ENCODE assay signal across 7 fruit fly cellular contexts in genomic region chr3R:24557020-24557465, dm6.
TF ChIP-seq lines count a peak whose summit lies in the region.

No protein-coding gene starts in this region.

- TF ChIP-seq CTCF in S2 (optimal IDR thresholded peaks at IDR 0.05; lab: Kevin White, UChicago), result peak; percentile 90 to 98
- TF ChIP-seq CTCF in whole organism, embryonic (GFP tag; optimal IDR thresholded peaks at IDR 0.05; lab: Kevin White, UChicago), result peak; percentile 99

TF ChIP-seq in whole organism, 6 proteins besides CTCF, POLR2A, EP300 and RAD21:
- no peak for TF ChIP-seq usp (GFP tag; optimal IDR thresholded peaks at IDR 0.05; lab: Kevin White, UChicago)
- TF ChIP-seq CG8478 (optimal IDR thresholded peaks at IDR 0.05; lab: Kevin White, UChicago), result peak; percentile 28

TF ChIP-seq in whole organism, adult, 20 proteins besides CTCF, POLR2A, EP300 and RAD21 (continues in another document):
- TF ChIP-seq CG11617 (GFP tag; optimal IDR thresholded peaks at IDR 0.05; lab: Kevin White, UChicago) (peak; percentile 33), bab1 (GFP tag; optimal IDR thresholded peaks at IDR 0.05; lab: Kevin White, UChicago) (peak; percentile 37), cic (GFP tag; optimal IDR thresholded peaks at IDR 0.05; lab: Kevin White, UChicago) (peak; percentile 70), CG7101 (tag; optimal IDR thresholded peaks at IDR 0.05; lab: Kevin White, UChicago) (peak; percentile 47), Clk (GFP tag; optimal IDR thresholded peaks at IDR 0.05; lab: Kevin White, UChicago) (no peak), CG7045 (GFP tag; optimal IDR thresholded peaks at IDR 0.05; lab: Kevin White, UChicago) (peak; percentile 4), kay (GFP tag; lab: Kevin White, UChicago; ENCODE audit: borderline replicate concordance) (no peak), CG14711 (tag; optimal IDR thresholded peaks at IDR 0.05; lab: Kevin White, UChicago) (no peak), pad (GFP tag; optimal IDR thresholded peaks at IDR 0.05; lab: Kevin White, UChicago) (peak; percentile 59), CG1620 (GFP tag; optimal IDR thresholded peaks at IDR 0.05; lab: Kevin White, UChicago) (peak; percentile 74), toe (GFP tag; optimal IDR thresholded peaks at IDR 0.05; lab: Kevin White, UChicago) (no peak), CG5204 (GFP tag; optimal IDR thresholded peaks at IDR 0.05; lab: Kevin White, UChicago) (no peak), Hr96 (GFP tag; optimal IDR thresholded peaks at IDR 0.05; lab: Kevin White, UChicago) (no peak), cnc (optimal IDR thresholded peaks at IDR 0.05; lab: Kevin White, UChicago) (peak; percentile 55 to 78), ovo (GFP tag; optimal IDR thresholded peaks at IDR 0.05; lab: Kevin White, UChicago) (peak; percentile 23), CG33017 (tag; optimal IDR thresholded peaks at IDR 0.05; lab: Kevin White, UChicago) (no peak), Mnt (GFP tag; optimal IDR thresholded peaks at IDR 0.05; lab: Kevin White, UChicago) (peak; percentile 17), Crg-1 (GFP tag; optimal IDR thresholded peaks at IDR 0.05; lab: Kevin White, UChicago) (peak; percentile 80)

TF ChIP-seq in whole organism, embryonic, 481 proteins besides CTCF, POLR2A, EP300 and RAD21 (continues in another document):
- TF ChIP-seq ssp (GFP tag; IDR thresholded peaks at IDR 0.05; lab: Robert Waterston, UW) (peak; percentile 65), CG9817 (tag; optimal IDR thresholded peaks at IDR 0.05; lab: Kevin White, UChicago) (peak; percentile 44), CG33213 (GFP tag; optimal IDR thresholded peaks at IDR 0.05; lab: Kevin White, UChicago) (peak; percentile 82), NC2β (GFP tag; optimal IDR thresholded peaks at IDR 0.05; lab: Kevin White, UChicago) (peak; percentile 69), CG17829 (tag; optimal IDR thresholded peaks at IDR 0.05; lab: Kevin White, UChicago) (peak; percentile 70), CG12071 (GFP tag; optimal IDR thresholded peaks at IDR 0.05; lab: Kevin White, UChicago) (no peak), klu (GFP tag; IDR thresholded peaks at IDR 0.05; lab: Robert Waterston, UW) (0 out of 2 replicates have a peak, but pooled peaks have one; percentile 15), D19A (tag; optimal IDR thresholded peaks at IDR 0.05; lab: Kevin White, UChicago) (peak; percentile 36), ab (GFP tag; optimal IDR thresholded peaks at IDR 0.05; lab: Kevin White, UChicago) (peak; percentile 24), sisA (GFP tag; IDR thresholded peaks at IDR 0.05; lab: Robert Waterston, UW) (peak; percentile 68), CG16779 (GFP tag; IDR thresholded peaks at IDR 0.05; lab: Robert Waterston, UW) (peak; percentile 72; the same call in 1 of the 2 replicates), CG5953 (GFP tag; IDR thresholded peaks at IDR 0.05; lab: Robert Waterston, UW) (peak; percentile 48; the same call in 1 of the 2 replicates), NC2α (GFP tag; optimal IDR thresholded peaks at IDR 0.05; lab: Kevin White, UChicago) (no peak), croc (GFP tag; conservative IDR thresholded peaks at IDR 0.05; lab: Robert Waterston, UW) (no peak; the same call in 2 of the 3 replicates), CG18599 (GFP tag; optimal IDR thresholded peaks at IDR 0.05; lab: Kevin White, UChicago) (no peak), sd (tag; optimal IDR thresholded peaks at IDR 0.05; lab: Kevin White, UChicago) (no peak), NFAT (GFP tag; IDR thresholded peaks at IDR 0.05; lab: Robert Waterston, UW) (peak; percentile 94)

TF ChIP-seq in whole organism, prepupa, 60 proteins besides CTCF, POLR2A, EP300 and RAD21 (continues in another document):
- TF ChIP-seq CG31627 (GFP tag; optimal IDR thresholded peaks at IDR 0.05; lab: Kevin White, UChicago) (peak; percentile 79), Gug (GFP tag; IDR thresholded peaks at IDR 0.05; lab: Robert Waterston, UW) (no peak), CG6163 (GFP tag; IDR thresholded peaks at IDR 0.05; lab: Robert Waterston, UW) (no peak), lz (GFP tag; optimal IDR thresholded peaks at IDR 0.05; lab: Kevin White, UChicago) (peak; percentile 56), Met (GFP tag; optimal IDR thresholded peaks at IDR 0.05; lab: Kevin White, UChicago) (peak; percentile 63), CG8119 (GFP tag; IDR thresholded peaks at IDR 0.05; lab: Robert Waterston, UW) (no peak), CG6276 (GFP tag; optimal IDR thresholded peaks at IDR 0.05; lab: Kevin White, UChicago) (no peak), fd59A (GFP tag; optimal IDR thresholded peaks at IDR 0.05; lab: Kevin White, UChicago) (no peak), esn (GFP tag; optimal IDR thresholded peaks at IDR 0.05; lab: Kevin White, UChicago) (peak; percentile 56), achi (GFP tag; optimal IDR thresholded peaks at IDR 0.05; lab: Kevin White, UChicago) (no peak), Hr39 (GFP tag; optimal IDR thresholded peaks at IDR 0.05; lab: Kevin White, UChicago) (peak; percentile 75), cyc (GFP tag; optimal IDR thresholded peaks at IDR 0.05; lab: Kevin White, UChicago) (peak; percentile 67), ss (GFP tag; optimal IDR thresholded peaks at IDR 0.05; lab: Kevin White, UChicago) (no peak), pdm3 (GFP tag; optimal IDR thresholded peaks at IDR 0.05; lab: Kevin White, UChicago) (no peak), CG3032 (tag; optimal IDR thresholded peaks at IDR 0.05; lab: Kevin White, UChicago) (peak; percentile 1), CG16779 (tag; optimal IDR thresholded peaks at IDR 0.05; lab: Kevin White, UChicago) (no peak), CG1621 (tag; optimal IDR thresholded peaks at IDR 0.05; lab: Kevin White, UChicago) (no peak), Sox15 (GFP tag; optimal IDR thresholded peaks at IDR 0.05; lab: Kevin White, UChicago) (no peak), CG6808 (GFP tag; optimal IDR thresholded peaks at IDR 0.05; lab: Kevin White, UChicago) (no peak), CG34406 (GFP tag; optimal IDR thresholded peaks at IDR 0.05; lab: Kevin White, UChicago) (no peak)

TF ChIP-seq in whole organism, pupa, 21 proteins besides CTCF, POLR2A, EP300 and RAD21:
- TF ChIP-seq CG32121 (GFP tag; IDR thresholded peaks at IDR 0.05; lab: Robert Waterston, UW) (no peak), Snoo (tag; optimal IDR thresholded peaks at IDR 0.05; lab: Kevin White, UChicago) (peak; percentile 9), CG17806 (tag; optimal IDR thresholded peaks at IDR 0.05; lab: Kevin White, UChicago) (peak; percentile 13)

TF ChIP-seq in whole organism, wandering third instar larva, 38 proteins besides CTCF, POLR2A, EP300 and RAD21:
- peak; percentile 3 for TF ChIP-seq Vsx2 (GFP tag; optimal IDR thresholded peaks at IDR 0.05; lab: Kevin White, UChicago; ENCODE audit: partially characterized antibody)
- TF ChIP-seq HLH106 (tag; optimal IDR thresholded peaks at IDR 0.05; lab: Kevin White, UChicago), result peak; percentile 45
- peak; percentile 54 for TF ChIP-seq brk (GFP tag; optimal IDR thresholded peaks at IDR 0.05; lab: Kevin White, UChicago)
- TF ChIP-seq Hnf4 (GFP tag; optimal IDR thresholded peaks at IDR 0.05; lab: Kevin White, UChicago), result peak; percentile 42
- no peak for TF ChIP-seq Sp1 (GFP tag; optimal IDR thresholded peaks at IDR 0.05; lab: Kevin White, UChicago)
- peak; percentile 74 for TF ChIP-seq rgr (GFP tag; optimal IDR thresholded peaks at IDR 0.05; lab: Kevin White, UChicago)
- TF ChIP-seq br (GFP tag; optimal IDR thresholded peaks at IDR 0.05; lab: Kevin White, UChicago), result peak; percentile 54
- peak; percentile 76 for TF ChIP-seq OdsH (GFP tag; optimal IDR thresholded peaks at IDR 0.05; lab: Kevin White, UChicago)
- peak; percentile 71 for TF ChIP-seq h (GFP tag; optimal IDR thresholded peaks at IDR 0.05; lab: Kevin White, UChicago)
- peak; percentile 61 for TF ChIP-seq ey (GFP tag; optimal IDR thresholded peaks at IDR 0.05; lab: Kevin White, UChicago)
- peak; percentile 72 for TF ChIP-seq Hr83 (GFP tag; optimal IDR thresholded peaks at IDR 0.05; lab: Kevin White, UChicago; ENCODE audit: poor library complexity, severe bottlenecking)
- no peak for TF ChIP-seq pan (optimal IDR thresholded peaks at IDR 0.05; lab: Kevin White, UChicago)
- TF ChIP-seq Hr78 (GFP tag; optimal IDR thresholded peaks at IDR 0.05; lab: Kevin White, UChicago), result no peak
- no peak for TF ChIP-seq CG9705 (GFP tag; optimal IDR thresholded peaks at IDR 0.05; lab: Kevin White, UChicago)
- TF ChIP-seq Rel (GFP tag; optimal IDR thresholded peaks at IDR 0.05; lab: Kevin White, UChicago), result no peak
- peak; percentile 4 for TF ChIP-seq Rel (tag; optimal IDR thresholded peaks at IDR 0.05; lab: Kevin White, UChicago)
- peak; percentile 24 for TF ChIP-seq dmrt93B (GFP tag; optimal IDR thresholded peaks at IDR 0.05; lab: Kevin White, UChicago)
- TF ChIP-seq sage (GFP tag; optimal IDR thresholded peaks at IDR 0.05; lab: Kevin White, UChicago), result no peak
- TF ChIP-seq psq (GFP tag; optimal IDR thresholded peaks at IDR 0.05; lab: Kevin White, UChicago), result peak; percentile 58
- TF ChIP-seq sv (GFP tag; optimal IDR thresholded peaks at IDR 0.05; lab: Kevin White, UChicago), result peak; percentile 56
- TF ChIP-seq Myc (optimal IDR thresholded peaks at IDR 0.05; lab: Kevin White, UChicago), result peak; percentile 87
- TF ChIP-seq fru (GFP tag; optimal IDR thresholded peaks at IDR 0.05; lab: Kevin White, UChicago), result no peak
- no peak for TF ChIP-seq woc (GFP tag; optimal IDR thresholded peaks at IDR 0.05; lab: Kevin White, UChicago)
- no peak for TF ChIP-seq N (GFP tag; optimal IDR thresholded peaks at IDR 0.05; lab: Kevin White, UChicago)
- no peak for TF ChIP-seq GATAd (GFP tag; optimal IDR thresholded peaks at IDR 0.05; lab: Kevin White, UChicago)
- peak; percentile 24 for TF ChIP-seq tai (GFP tag; optimal IDR thresholded peaks at IDR 0.05; lab: Kevin White, UChicago)
- TF ChIP-seq Dif (GFP tag; optimal IDR thresholded peaks at IDR 0.05; lab: Kevin White, UChicago; ENCODE audit: partially characterized antibody), result no peak
